Worm (Caenorhabditis elegans) whole organism, mixed stage, embryonic: ENCODE measurements around the gene H37A05.4.

Experiments
- blmp-1 ChIP-seq: fragments of 150-350 bp; optimal IDR thresholded peaks from 2 replicates; lab custom pipeline; 2014; ENCODE audit warnings: missing biosample characterization, missing genetic modification characterization
- ceh-83 ChIP-seq: fragments of 200-800 bp; sonication (Bioruptor generic); optimal IDR thresholded peaks from 2 replicates; lab custom pipeline; 2018; ENCODE audit warnings: mild to moderate bottlenecking, missing genetic modification characterization, missing compliant biosample characterization
- nhr-12 ChIP-seq: fragments of 150-350 bp; optimal IDR thresholded peaks from 2 replicates; lab custom pipeline; 2014; ENCODE audit warnings: missing biosample characterization, missing genetic modification characterization
- nhr-237 ChIP-seq: fragments of 150-350 bp; optimal IDR thresholded peaks from 2 replicates; lab custom pipeline; 2014; ENCODE audit warnings: missing biosample characterization, missing genetic modification characterization
- nhr-76 ChIP-seq: sonication (generic microtip); optimal IDR thresholded peaks from 2 replicates; lab custom pipeline; 2017; ENCODE audit warnings: missing biosample characterization, missing genetic modification characterization
- pha-4 ChIP-seq: fragments of 150-350 bp; optimal IDR thresholded peaks from 2 replicates; lab custom pipeline; 2018; ENCODE audit warnings: missing biosample characterization, missing genetic modification reagents, missing genetic modification characterization
- snpc-4 ChIP-seq: fragments of 150-350 bp; optimal IDR thresholded peaks from 2 replicates; lab custom pipeline; 2014; ENCODE audit warnings: missing biosample characterization, missing genetic modification characterization
- sptf-1 ChIP-seq: sonication (generic microtip); optimal IDR thresholded peaks from 2 replicates; lab custom pipeline; 2017; ENCODE audit warnings: mild to moderate bottlenecking, missing genetic modification characterization, moderate library complexity, missing compliant biosample characterization
- tbx-8 ChIP-seq: fragments of 200-800 bp; sonication (Bioruptor generic); optimal IDR thresholded peaks from 2 replicates; lab custom pipeline; 2018; ENCODE audit warnings: mild to moderate bottlenecking, missing genetic modification characterization, moderate library complexity, missing compliant biosample characterization
- unc-39 ChIP-seq: fragments of 150-350 bp; optimal IDR thresholded peaks from 2 replicates; lab custom pipeline; 2014; ENCODE audit warnings: missing biosample characterization, missing genetic modification characterization

DNA sequence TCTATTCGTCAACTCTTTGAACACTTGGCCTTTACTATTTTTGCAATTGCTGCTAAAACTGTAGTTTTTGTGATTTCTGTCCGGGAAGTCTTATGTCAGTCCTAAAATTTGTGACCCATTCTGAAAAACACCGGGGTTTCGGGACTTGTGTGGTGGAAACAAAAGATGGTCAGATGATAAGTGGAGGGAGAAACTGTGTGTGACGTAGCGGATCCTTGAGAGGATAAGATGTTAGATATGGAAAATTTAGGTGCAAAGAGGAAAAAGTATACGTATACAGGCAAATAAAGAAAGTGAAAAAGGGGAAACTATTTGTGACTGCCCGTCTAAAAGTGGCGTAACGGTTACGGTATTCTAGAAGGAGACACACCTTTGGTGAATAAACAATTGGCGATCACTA lies 13.2 kb downstream of the H37A05.4 start:
- TF ChIP-seq nhr-76 = no peak
- no peak for TF ChIP-seq nhr-237 (tag; lab: Kevin White, UChicago)
- no peak for TF ChIP-seq nhr-12 (tag; lab: Kevin White, UChicago)
- no peak for TF ChIP-seq pha-4 (tag; lab: Kevin White, UChicago)
- TF ChIP-seq unc-39 (tag; lab: Kevin White, UChicago) = no peak
- no peak for TF ChIP-seq ceh-83 (GFP tag; lab: Kevin White, UChicago)
- TF ChIP-seq sptf-1 = no peak
- TF ChIP-seq tbx-8 (GFP tag; lab: Kevin White, UChicago) = no peak
- no peak for TF ChIP-seq snpc-4 (tag; lab: Kevin White, UChicago)
- no peak for TF ChIP-seq blmp-1 (tag; lab: Kevin White, UChicago)
